Worm (Caenorhabditis elegans): ENCODE measurements around the gene K09C4.10.
A peak's percentile ranks its signal among the peaks of the same experiment; 100 is the strongest.

Gene K09C4.10

DNA sequence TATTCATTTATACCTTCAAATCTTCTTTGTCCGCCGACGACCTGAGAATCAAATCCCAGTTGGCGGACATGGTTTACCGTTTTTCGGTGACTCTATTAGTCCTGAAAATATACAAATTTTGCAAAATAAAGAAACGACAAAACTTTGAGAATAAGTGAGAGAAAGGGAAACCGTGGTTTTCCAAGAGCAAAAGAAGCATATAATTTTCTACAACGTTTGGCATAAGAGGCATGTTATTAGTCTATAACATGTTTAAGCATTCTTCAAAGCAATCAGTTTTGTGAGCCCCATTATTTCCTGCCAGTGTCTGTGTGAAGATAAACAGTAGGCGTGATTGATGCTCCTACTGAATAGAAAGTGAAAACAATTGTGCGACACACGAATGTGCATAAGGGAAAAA, at the start of gene K09C4.10:
Gene K09C4.10, minus strand, starts transcription at position 101 of the 400 bp plus-strand sequence.
- TF ChIP-seq B0310.2 (tag; optimal IDR thresholded peaks at IDR 0.05) (no peak), tra-4 (tag; optimal IDR thresholded peaks at IDR 0.05) (no peak)

DNA sequence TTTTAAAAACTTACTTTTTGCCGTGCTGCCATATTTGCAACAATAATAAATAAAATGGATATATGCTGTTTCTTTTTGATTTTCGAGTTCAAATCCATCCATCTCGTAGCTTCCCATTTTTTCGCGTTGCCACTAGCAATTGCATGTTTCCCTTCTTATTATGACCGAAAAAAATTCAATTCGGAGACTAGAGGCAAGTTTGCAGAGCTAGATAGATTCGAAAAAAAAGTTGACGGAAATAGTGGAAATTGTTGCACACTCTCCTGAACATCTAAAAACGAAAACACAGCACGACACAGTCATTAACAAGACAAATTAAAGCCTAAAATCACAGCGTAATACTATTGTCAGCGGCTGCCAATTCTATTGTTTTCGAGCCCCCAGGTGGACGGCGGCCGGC, 46.1 kb upstream of the K09C4.10 start, which contains the start of gene F11D5.6:
Gene F11D5.6, minus strand, starts transcription at position 101 of the 400 bp plus-strand sequence.
- TF ChIP-seq ceh-36 (tag; optimal IDR thresholded peaks at IDR 0.05) (no peak), flt-1 (GFP tag; IDR thresholded peaks at IDR 0.05) (no peak), sea-1 (GFP tag; conservative IDR thresholded peaks at IDR 0.05) (no peak), B0310.2 (tag; optimal IDR thresholded peaks at IDR 0.05) (no peak), scrt-1 (GFP tag; IDR thresholded peaks at IDR 0.05) (no peak), tbx-11 (GFP tag; IDR thresholded peaks at IDR 0.05) (no peak), tra-4 (tag; optimal IDR thresholded peaks at IDR 0.05) (no peak), hnd-1 (tag; optimal IDR thresholded peaks at IDR 0.05) (no peak), F13C5.2 (tag; optimal IDR thresholded peaks at IDR 0.05) (no peak), ceh-13 (GFP tag; optimal IDR thresholded peaks at IDR 0.05) (no peak), ets-7 (tag; optimal IDR thresholded peaks at IDR 0.05) (no peak), tbx-37 (GFP tag; conservative IDR thresholded peaks at IDR 0.05) (no peak), hmg-4 (GFP tag; optimal IDR thresholded peaks at IDR 0.05) (no peak), pes-1 (GFP tag; IDR thresholded peaks at IDR 0.05) (no peak), hmbx-1 (tag; optimal IDR thresholded peaks at IDR 0.05) (no peak)

DNA sequence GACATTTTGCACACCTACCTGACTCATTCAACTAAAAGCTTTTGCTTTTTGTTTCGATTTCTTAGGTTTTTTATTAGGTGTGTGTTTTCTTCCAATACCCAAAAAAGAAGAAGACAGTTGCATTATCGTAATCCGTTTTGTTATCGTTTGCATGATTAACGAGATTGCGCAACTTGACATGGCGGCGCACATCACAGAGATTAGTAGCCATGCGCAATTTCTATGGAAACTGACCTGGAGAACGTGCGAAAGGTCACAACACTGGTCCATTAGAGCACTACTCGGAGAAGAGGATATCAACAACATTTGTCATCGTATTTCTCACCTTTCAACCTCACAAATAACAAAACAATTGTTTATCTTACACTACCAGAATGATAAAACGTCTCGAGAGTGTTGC, 36.8 kb upstream of the K09C4.10 start:
- TF ChIP-seq hnd-1 (tag; optimal IDR thresholded peaks at IDR 0.05) (no peak), ceh-36 (tag; optimal IDR thresholded peaks at IDR 0.05) (peak; percentile 17)

DNA sequence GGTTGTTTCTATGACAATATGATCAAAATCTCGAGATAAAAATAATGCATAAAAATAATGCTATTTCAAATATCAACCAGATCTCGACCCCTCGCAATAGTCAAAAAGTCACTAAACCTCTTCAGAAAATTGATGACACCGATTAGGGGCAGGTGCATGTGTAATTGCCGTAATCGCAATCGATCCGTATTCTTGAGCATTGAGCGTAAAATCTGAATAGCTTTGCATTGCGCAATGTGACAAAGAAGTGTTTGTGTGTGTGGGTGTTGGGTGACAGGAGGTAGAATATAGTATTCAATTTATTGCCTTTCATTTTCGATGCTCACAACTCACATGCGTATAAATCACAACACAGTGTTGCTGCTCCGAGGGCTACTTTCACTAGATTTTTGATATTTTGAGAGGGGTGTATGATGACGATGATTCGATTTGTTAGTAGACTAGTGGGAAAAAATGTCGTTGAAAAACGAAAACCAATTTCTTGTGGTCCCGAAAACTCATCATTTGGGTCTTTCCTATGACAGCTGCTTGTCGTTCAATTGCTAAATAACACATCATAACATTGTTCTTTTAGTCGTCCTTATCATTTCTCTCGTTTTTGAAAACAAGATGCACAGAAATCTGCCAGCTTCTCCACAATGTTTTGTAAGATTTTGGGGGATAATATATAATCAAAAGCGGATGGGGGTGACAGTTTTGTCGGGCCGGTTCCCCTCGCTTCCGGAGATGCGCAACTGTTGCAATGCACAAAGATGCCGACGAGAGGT, 36.0 kb upstream of the K09C4.10 start:
- no peak for TF ChIP-seq ama-1 (optimal IDR thresholded peaks at IDR 0.05)
- TF ChIP-seq F13C5.2 (tag; optimal IDR thresholded peaks at IDR 0.05): no peak
- TF ChIP-seq ceh-36 (tag; optimal IDR thresholded peaks at IDR 0.05): no peak
- no peak for TF ChIP-seq tra-4 (tag; optimal IDR thresholded peaks at IDR 0.05)
- TF ChIP-seq pes-1 (GFP tag; IDR thresholded peaks at IDR 0.05): no peak
- no peak for TF ChIP-seq hmg-4 (GFP tag; optimal IDR thresholded peaks at IDR 0.05)
- no peak for TF ChIP-seq tbx-11 (GFP tag; IDR thresholded peaks at IDR 0.05)
- TF ChIP-seq scrt-1 (GFP tag; IDR thresholded peaks at IDR 0.05): no peak
- no peak for TF ChIP-seq hnd-1 (tag; optimal IDR thresholded peaks at IDR 0.05)
- TF ChIP-seq tbx-37 (GFP tag; conservative IDR thresholded peaks at IDR 0.05): no peak
- no peak for TF ChIP-seq ets-7 (tag; optimal IDR thresholded peaks at IDR 0.05)
- TF ChIP-seq B0310.2 (tag; optimal IDR thresholded peaks at IDR 0.05): no peak
- no peak for TF ChIP-seq ceh-13 (GFP tag; optimal IDR thresholded peaks at IDR 0.05)

DNA sequence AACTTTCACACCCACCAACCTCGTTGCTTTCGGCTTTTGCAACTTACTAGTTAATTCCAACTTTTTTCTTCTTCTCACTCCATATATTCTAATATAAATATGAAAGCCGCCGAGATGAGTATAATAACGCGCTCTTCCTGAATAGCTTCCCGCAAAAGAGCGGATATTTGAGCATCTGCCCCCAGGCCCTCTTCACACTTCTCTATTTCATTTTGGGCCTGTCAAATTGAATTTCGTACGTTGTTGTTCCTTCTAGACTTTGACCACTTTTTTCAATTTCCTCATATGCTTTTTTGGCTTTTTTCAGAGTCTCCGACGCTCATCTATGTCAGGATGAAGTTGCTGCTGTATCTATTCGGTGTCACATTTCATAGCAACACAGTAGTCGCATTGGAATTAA, 35.0 kb upstream of the K09C4.10 start, which contains the start of gene ddr-2:
Gene ddr-2, plus strand, starts transcription at position 301 of the 400 bp plus-strand sequence.
- TF ChIP-seq pes-1 (GFP tag; IDR thresholded peaks at IDR 0.05) (no peak), hmg-4 (GFP tag; optimal IDR thresholded peaks at IDR 0.05) (no peak), ceh-36 (tag; optimal IDR thresholded peaks at IDR 0.05) (no peak), F13C5.2 (tag; optimal IDR thresholded peaks at IDR 0.05) (no peak), ceh-13 (GFP tag; optimal IDR thresholded peaks at IDR 0.05) (no peak), hmbx-1 (tag; optimal IDR thresholded peaks at IDR 0.05) (no peak), ets-7 (tag; optimal IDR thresholded peaks at IDR 0.05) (no peak), sea-1 (GFP tag; conservative IDR thresholded peaks at IDR 0.05) (no peak), tbx-37 (GFP tag; conservative IDR thresholded peaks at IDR 0.05) (no peak), ama-1 (optimal IDR thresholded peaks at IDR 0.05) (no peak), aly-1 (tag; optimal IDR thresholded peaks at IDR 0.05) (no peak), tra-4 (tag; optimal IDR thresholded peaks at IDR 0.05) (no peak), hnd-1 (tag; optimal IDR thresholded peaks at IDR 0.05) (no peak), scrt-1 (GFP tag; IDR thresholded peaks at IDR 0.05) (no peak), B0310.2 (tag; optimal IDR thresholded peaks at IDR 0.05) (no peak)

DNA sequence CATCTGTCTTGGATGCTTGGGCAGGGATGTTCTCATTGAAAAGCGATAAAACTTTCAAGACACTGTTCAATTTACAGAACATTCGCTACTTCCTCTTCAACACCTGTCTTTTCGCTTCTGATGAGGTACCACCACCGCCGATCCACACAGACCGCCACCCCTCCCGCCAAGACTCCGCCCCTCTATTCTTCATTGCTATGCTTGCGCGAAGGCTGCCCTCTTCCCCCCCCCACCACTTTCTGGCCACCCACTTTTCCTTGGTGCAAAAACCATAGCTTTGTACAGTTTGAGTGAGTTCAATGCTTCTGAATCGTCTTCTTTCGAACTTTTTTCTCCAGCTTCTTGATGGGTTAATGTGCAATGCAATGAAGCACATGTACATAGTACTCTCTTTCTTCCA, 33.9 kb upstream of the K09C4.10 start:
- TF ChIP-seq tbx-37 (GFP tag; conservative IDR thresholded peaks at IDR 0.05) (no peak), ceh-13 (GFP tag; optimal IDR thresholded peaks at IDR 0.05) (no peak), ama-1 (optimal IDR thresholded peaks at IDR 0.05) (no peak), ets-7 (tag; optimal IDR thresholded peaks at IDR 0.05) (no peak), F13C5.2 (tag; optimal IDR thresholded peaks at IDR 0.05) (peak; percentile 21), hmg-4 (GFP tag; optimal IDR thresholded peaks at IDR 0.05) (no peak), pes-1 (GFP tag; IDR thresholded peaks at IDR 0.05) (no peak), sea-1 (GFP tag; conservative IDR thresholded peaks at IDR 0.05) (no peak)

DNA sequence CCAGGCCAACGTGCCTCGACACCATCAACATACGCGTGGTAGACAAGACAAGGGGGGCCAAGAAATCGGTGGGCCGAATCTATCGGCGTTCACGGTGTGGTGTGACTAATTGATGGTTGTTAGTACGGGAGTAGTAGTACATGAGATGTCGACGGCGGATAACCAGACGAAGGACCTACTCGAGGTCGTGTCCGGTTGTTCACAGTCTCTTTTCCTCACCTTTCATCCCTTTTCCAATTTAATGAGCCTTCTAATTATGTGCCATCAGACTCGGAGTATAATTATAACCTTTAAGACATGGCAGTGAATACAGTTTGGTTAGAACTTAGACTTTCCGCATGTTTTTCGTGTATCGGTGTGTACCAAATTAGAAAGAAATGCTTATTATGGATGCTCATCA, 30.7 kb upstream of the K09C4.10 start:
- no peak for TF ChIP-seq hmbx-1 (tag; optimal IDR thresholded peaks at IDR 0.05)
- no peak for TF ChIP-seq F13C5.2 (tag; optimal IDR thresholded peaks at IDR 0.05)
- no peak for TF ChIP-seq ama-1 (optimal IDR thresholded peaks at IDR 0.05)
- TF ChIP-seq hnd-1 (tag; optimal IDR thresholded peaks at IDR 0.05): no peak
- no peak for TF ChIP-seq ets-7 (tag; optimal IDR thresholded peaks at IDR 0.05)
- no peak for TF ChIP-seq ceh-13 (GFP tag; optimal IDR thresholded peaks at IDR 0.05)
- TF ChIP-seq flt-1 (GFP tag; IDR thresholded peaks at IDR 0.05): no peak
- no peak for TF ChIP-seq tbx-37 (GFP tag; conservative IDR thresholded peaks at IDR 0.05)
- no peak for TF ChIP-seq tra-4 (tag; optimal IDR thresholded peaks at IDR 0.05)
- TF ChIP-seq ceh-36 (tag; optimal IDR thresholded peaks at IDR 0.05): no peak
- no peak for TF ChIP-seq sea-1 (GFP tag; conservative IDR thresholded peaks at IDR 0.05)

All from whole organism, early embryonic.